Worm (Caenorhabditis elegans): ENCODE results near the gene srh-229.

srh-229 gene

DNA sequence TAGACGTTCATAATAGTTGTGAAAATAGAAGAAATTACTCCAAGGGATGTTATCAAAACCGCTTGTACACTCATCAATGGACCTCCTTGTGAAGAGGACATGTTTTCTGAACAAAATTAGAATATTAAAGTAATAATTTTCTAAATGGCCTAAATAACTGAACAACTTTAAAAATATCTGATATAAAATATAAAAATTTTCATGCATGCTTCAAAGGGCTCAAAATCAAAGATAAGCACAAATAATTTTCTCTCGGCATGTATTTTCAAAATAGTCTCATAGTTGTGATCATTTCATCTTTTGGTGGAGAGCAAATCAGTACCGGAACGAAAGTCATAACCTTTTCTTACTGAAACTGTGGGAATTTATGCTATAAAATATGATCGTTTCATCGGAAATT, 19.2 kb downstream of the srh-229 start, which contains the start of gene srbc-8:
Gene srbc-8, minus strand, starts transcription at position 101 of the 400 bp plus-strand sequence.
- no peak for TF ChIP-seq lin-13 (tag; optimal IDR thresholded peaks at IDR 0.05)
- no peak for TF ChIP-seq hlh-1 (tag; optimal IDR thresholded peaks at IDR 0.05)
- no peak for TF ChIP-seq lin-32 (GFP tag; optimal IDR thresholded peaks at IDR 0.05)
- no peak for TF ChIP-seq elt-1 (tag; optimal IDR thresholded peaks at IDR 0.05; ENCODE audit: borderline replicate concordance, insufficient read depth)
- no peak for TF ChIP-seq ceh-39 (tag; optimal IDR thresholded peaks at IDR 0.05)
- TF ChIP-seq unc-62 (GFP tag; optimal IDR thresholded peaks at IDR 0.05) = no peak
- no peak for TF ChIP-seq unc-120 (tag; optimal IDR thresholded peaks at IDR 0.05; ENCODE audit: poor library complexity, severe bottlenecking)
- no peak for TF ChIP-seq sem-2 (GFP tag; optimal IDR thresholded peaks at IDR 0.05)
- no peak for TF ChIP-seq zip-8 (tag; optimal IDR thresholded peaks at IDR 0.05)
- TF ChIP-seq drap-1 (GFP tag; optimal IDR thresholded peaks at IDR 0.05) = no peak
- no peak for TF ChIP-seq nhr-2 (tag; optimal IDR thresholded peaks at IDR 0.05)
- TF ChIP-seq nhr-237 (tag; optimal IDR thresholded peaks at IDR 0.05) = no peak

DNA sequence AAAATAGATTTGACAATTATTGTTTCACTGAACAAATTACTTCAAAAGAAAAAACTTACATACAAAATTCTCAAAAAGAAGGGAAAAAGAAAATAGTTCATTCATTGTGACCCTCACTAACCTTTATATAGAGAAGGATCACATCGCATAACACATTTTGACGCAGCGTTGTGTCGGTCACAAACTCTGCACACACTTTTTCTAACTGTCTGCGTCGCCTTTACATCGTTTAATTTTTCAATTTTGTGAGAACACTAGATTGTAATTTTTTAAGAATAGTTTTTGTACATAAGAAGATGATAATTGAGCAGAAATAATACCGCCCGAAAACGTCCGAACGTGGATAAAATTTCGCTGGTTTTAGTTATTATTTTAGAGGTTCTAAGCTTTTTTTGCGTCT, 23.2 kb downstream of the srh-229 start, which contains the start of gene C18B10.6:
Gene C18B10.6, minus strand, starts transcription at position 101 of the 400 bp plus-strand sequence.
- TF ChIP-seq elt-3 (tag; optimal IDR thresholded peaks at IDR 0.05) (no peak), nhr-12 (tag; optimal IDR thresholded peaks at IDR 0.05) (no peak), sem-2 (GFP tag; optimal IDR thresholded peaks at IDR 0.05) (no peak), drap-1 (GFP tag; optimal IDR thresholded peaks at IDR 0.05) (no peak), nhr-76 (tag; optimal IDR thresholded peaks at IDR 0.05) (no peak), lin-13 (tag; optimal IDR thresholded peaks at IDR 0.05) (no peak)

DNA sequence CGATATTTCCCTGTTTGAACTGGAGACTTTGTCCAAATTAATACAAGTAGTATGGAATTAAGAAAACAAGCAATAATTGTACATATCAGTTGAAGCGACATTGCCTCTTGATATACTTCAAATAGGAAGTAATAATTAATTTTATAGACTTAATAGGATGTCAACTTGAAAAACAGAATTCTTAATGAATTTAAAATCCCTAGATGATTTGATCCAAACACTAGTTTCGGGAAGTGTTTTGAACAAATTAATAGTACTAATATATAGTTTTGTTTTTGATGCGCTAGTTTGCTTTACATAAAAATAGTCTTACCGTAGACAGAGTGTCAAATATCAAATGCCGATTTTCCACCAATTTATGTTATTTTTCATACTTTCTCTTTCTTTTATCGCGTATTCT, 25.8 kb downstream of the srh-229 start, which contains the start of gene str-190:
Gene str-190, minus strand, starts transcription at position 101 of the 400 bp plus-strand sequence.
- TF ChIP-seq zip-8 (tag; optimal IDR thresholded peaks at IDR 0.05) (no peak), lin-13 (tag; optimal IDR thresholded peaks at IDR 0.05) (no peak), unc-62 (GFP tag; optimal IDR thresholded peaks at IDR 0.05) (no peak), nhr-28 (tag; optimal IDR thresholded peaks at IDR 0.05) (no peak), nhr-2 (tag; optimal IDR thresholded peaks at IDR 0.05) (no peak), mab-5 (tag; optimal IDR thresholded peaks at IDR 0.05) (no peak), lsy-2 (tag; optimal IDR thresholded peaks at IDR 0.05) (no peak), nhr-76 (tag; optimal IDR thresholded peaks at IDR 0.05) (no peak), hlh-1 (tag; optimal IDR thresholded peaks at IDR 0.05) (no peak)

DNA sequence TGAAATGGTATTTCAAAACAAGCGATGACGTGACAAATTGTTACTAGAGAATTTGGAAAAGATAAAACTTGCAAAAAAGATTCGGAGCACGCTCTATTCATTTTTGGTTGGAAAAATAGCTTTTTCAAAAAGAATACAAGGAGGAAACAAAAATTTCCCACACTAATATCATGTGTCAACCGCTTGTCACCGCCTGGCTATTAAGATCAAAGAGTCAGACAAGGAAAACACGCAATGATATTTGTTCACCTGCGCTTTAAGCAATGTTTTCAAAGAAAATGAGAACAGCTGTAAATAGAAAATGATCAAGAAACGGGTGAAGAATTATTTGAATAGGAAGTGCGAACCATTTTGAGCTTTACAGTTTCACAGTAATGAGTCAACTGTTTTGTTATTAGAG, 27.4 kb downstream of the srh-229 start, which contains the start of gene srh-125:
Gene srh-125, minus strand, starts transcription at position 101 of the 400 bp plus-strand sequence.
- no peak for TF ChIP-seq lin-13 (tag; optimal IDR thresholded peaks at IDR 0.05)
- TF ChIP-seq sptf-1 (tag; optimal IDR thresholded peaks at IDR 0.05) = no peak
- no peak for TF ChIP-seq ceh-43 (GFP tag; optimal IDR thresholded peaks at IDR 0.05)
- TF ChIP-seq nhr-2 (tag; optimal IDR thresholded peaks at IDR 0.05) = no peak
- no peak for TF ChIP-seq M03D4.4 (tag; optimal IDR thresholded peaks at IDR 0.05)
- no peak for TF ChIP-seq blmp-1 (tag; optimal IDR thresholded peaks at IDR 0.05)
- TF ChIP-seq lsy-2 (tag; optimal IDR thresholded peaks at IDR 0.05) = no peak
- TF ChIP-seq lin-32 (GFP tag; optimal IDR thresholded peaks at IDR 0.05) = no peak
- no peak for TF ChIP-seq mep-1 (tag; optimal IDR thresholded peaks at IDR 0.05)
- no peak for TF ChIP-seq ham-2 (GFP tag; optimal IDR thresholded peaks at IDR 0.05)
- no peak for TF ChIP-seq ceh-39 (tag; optimal IDR thresholded peaks at IDR 0.05)
- no peak for TF ChIP-seq unc-120 (tag; optimal IDR thresholded peaks at IDR 0.05; ENCODE audit: poor library complexity, severe bottlenecking)
- no peak for TF ChIP-seq cnd-1 (tag; optimal IDR thresholded peaks at IDR 0.05)
- no peak for TF ChIP-seq nhr-28 (tag; optimal IDR thresholded peaks at IDR 0.05)
- no peak for TF ChIP-seq unc-39 (tag; optimal IDR thresholded peaks at IDR 0.05)
- TF ChIP-seq pha-4 (tag; optimal IDR thresholded peaks at IDR 0.05) = no peak
- TF ChIP-seq elt-1 (tag; optimal IDR thresholded peaks at IDR 0.05; ENCODE audit: borderline replicate concordance, insufficient read depth) = no peak
- no peak for TF ChIP-seq nhr-12 (tag; optimal IDR thresholded peaks at IDR 0.05)
- no peak for TF ChIP-seq bed-3 (GFP tag; optimal IDR thresholded peaks at IDR 0.05)

DNA sequence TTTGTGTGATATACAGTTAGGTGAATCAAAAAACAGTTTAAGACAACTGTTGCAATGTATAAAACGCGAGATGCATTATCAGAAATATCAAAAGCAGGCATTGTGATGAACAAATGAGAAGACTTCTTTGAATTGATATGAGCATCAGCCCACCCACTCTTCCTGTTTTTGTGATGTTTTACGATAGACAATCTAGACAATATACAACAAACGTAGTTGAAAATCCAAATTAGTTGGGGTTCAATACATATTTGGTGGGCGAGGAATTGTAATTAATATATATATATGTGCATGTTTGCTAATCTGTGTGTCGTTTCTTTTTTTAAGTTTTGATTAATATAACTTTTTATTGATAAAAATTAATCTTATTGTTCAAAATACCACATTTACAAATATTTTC, 31.4 kb downstream of the srh-229 start, which contains the start of gene str-28:
Gene str-28, minus strand, starts transcription at position 101 of the 400 bp plus-strand sequence.
- TF ChIP-seq ham-2 (GFP tag; optimal IDR thresholded peaks at IDR 0.05) (no peak), ceh-43 (GFP tag; optimal IDR thresholded peaks at IDR 0.05) (no peak), unc-62 (GFP tag; optimal IDR thresholded peaks at IDR 0.05) (no peak), ztf-11 (tag; optimal IDR thresholded peaks at IDR 0.05) (no peak), blmp-1 (tag; optimal IDR thresholded peaks at IDR 0.05) (no peak), snpc-4 (tag; optimal IDR thresholded peaks at IDR 0.05) (no peak), mls-2 (tag; optimal IDR thresholded peaks at IDR 0.05) (no peak), unc-39 (tag; optimal IDR thresholded peaks at IDR 0.05) (no peak), elt-1 (tag; optimal IDR thresholded peaks at IDR 0.05; ENCODE audit: borderline replicate concordance, insufficient read depth) (no peak), lin-32 (GFP tag; optimal IDR thresholded peaks at IDR 0.05) (no peak), nhr-76 (tag; optimal IDR thresholded peaks at IDR 0.05) (no peak), bed-3 (GFP tag; optimal IDR thresholded peaks at IDR 0.05) (no peak), M03D4.4 (tag; optimal IDR thresholded peaks at IDR 0.05) (no peak), tbx-8 (GFP tag; optimal IDR thresholded peaks at IDR 0.05) (no peak), sptf-1 (tag; optimal IDR thresholded peaks at IDR 0.05) (no peak)

Measured in whole organism, mixed stage, embryonic.